Worm (Caenorhabditis elegans): ENCODE results near the gene T26G10.4.

The T26G10.4 gene

ce11 chrIII:9406600-9406999 is 13.7 kb upstream of the T26G10.4 start, which contains the start of gene T26G10.1 (continued):
- TF ChIP-seq mdl-1 (tag; optimal IDR thresholded peaks at IDR 0.05) = no peak
- TF ChIP-seq nhr-76 (tag; optimal IDR thresholded peaks at IDR 0.05) = no peak
- TF ChIP-seq hif-1 (tag; optimal IDR thresholded peaks at IDR 0.05) = no peak
- TF ChIP-seq D1046.2 (GFP tag; IDR thresholded peaks at IDR 0.05) = no peak
- peak; percentile 70; the same call in 1 of the 2 replicates for TF ChIP-seq php-3 (GFP tag; IDR thresholded peaks at IDR 0.05)
- peak; percentile 39 for TF ChIP-seq nhr-102 (tag; optimal IDR thresholded peaks at IDR 0.05)
- TF ChIP-seq F37D6.2 (tag; optimal IDR thresholded peaks at IDR 0.05) = peak; percentile 3
- no peak for TF ChIP-seq egl-27 (tag; optimal IDR thresholded peaks at IDR 0.05)
- no peak for TF ChIP-seq lin-1 (GFP tag; IDR thresholded peaks at IDR 0.05)
- peak; percentile 56; the same call in 1 of the 2 replicates for TF ChIP-seq ctbp-1 (GFP tag; IDR thresholded peaks at IDR 0.05)
- TF ChIP-seq saeg-2 (GFP tag; IDR thresholded peaks at IDR 0.05) = no peak
- peak; percentile 59 for TF ChIP-seq hlh-11 (tag; optimal IDR thresholded peaks at IDR 0.05)
- TF ChIP-seq duxl-1 (tag; optimal IDR thresholded peaks at IDR 0.05; ENCODE audit: poor library complexity) = peak; percentile 59
- TF ChIP-seq mxl-3 (GFP tag; optimal IDR thresholded peaks at IDR 0.05) = no peak
- TF ChIP-seq madf-5 (GFP tag; IDR thresholded peaks at IDR 0.05) = no peak
- TF ChIP-seq egl-43 (GFP tag; IDR thresholded peaks at IDR 0.05) = no peak
- no peak for TF ChIP-seq unc-39 (tag; optimal IDR thresholded peaks at IDR 0.05)
- TF ChIP-seq madf-9 (GFP tag; conservative IDR thresholded peaks at IDR 0.05) = 0 out of 2 replicates have a peak, but pooled peaks have one; percentile 42
- TF ChIP-seq lin-39 (tag; optimal IDR thresholded peaks at IDR 0.05) = no peak
- no peak for TF ChIP-seq ceh-28 (tag; optimal IDR thresholded peaks at IDR 0.05)
- peak; percentile 71; the same call in 1 of the 2 replicates for TF ChIP-seq ceh-44 (GFP tag; IDR thresholded peaks at IDR 0.05)
- peak; percentile 76 for TF ChIP-seq dmd-6 (GFP tag; IDR thresholded peaks at IDR 0.05)
- no peak for TF ChIP-seq nhr-41 (GFP tag; IDR thresholded peaks at IDR 0.05)
- no peak for TF ChIP-seq daf-12 (tag; optimal IDR thresholded peaks at IDR 0.05)
- TF ChIP-seq nhr-28 (tag; optimal IDR thresholded peaks at IDR 0.05) = peak; percentile 43
- TF ChIP-seq snpc-1.2 (GFP tag; IDR thresholded peaks at IDR 0.05) = no peak
- peak; percentile 71 for TF ChIP-seq hmg-1.1 (GFP tag; IDR thresholded peaks at IDR 0.05)
- TF ChIP-seq T20F7.1 (GFP tag; optimal IDR thresholded peaks at IDR 0.05) = peak; percentile 73
- no peak for TF ChIP-seq nhr-25 (tag; optimal IDR thresholded peaks at IDR 0.05; ENCODE audit: borderline replicate concordance, insufficient read depth)
- peak; percentile 72 for TF ChIP-seq Y48G9A.11 (GFP tag; IDR thresholded peaks at IDR 0.05)
- TF ChIP-seq tra-1 (GFP tag; IDR thresholded peaks at IDR 0.05) = no peak
- TF ChIP-seq lin-38 (GFP tag; IDR thresholded peaks at IDR 0.05) = peak; percentile 95
- no peak for TF ChIP-seq ces-1 (GFP tag; optimal IDR thresholded peaks at IDR 0.05)
- TF ChIP-seq F44E2.7 (GFP tag; IDR thresholded peaks at IDR 0.05) = no peak
- 0 out of 2 replicates have a peak, but pooled peaks have one; percentile 16 for TF ChIP-seq lin-29 (GFP tag; IDR thresholded peaks at IDR 0.05)
- TF ChIP-seq ama-1 (optimal IDR thresholded peaks at IDR 0.05) = no peak
- TF ChIP-seq Y75B8A.6 (GFP tag; IDR thresholded peaks at IDR 0.05) = no peak
- no peak for TF ChIP-seq aly-2 (tag; optimal IDR thresholded peaks at IDR 0.05)
- 0 out of 2 replicates have a peak, but pooled peaks have one; percentile 45 for TF ChIP-seq ceh-20 (GFP tag; IDR thresholded peaks at IDR 0.05)
- TF ChIP-seq nhr-48 (tag; optimal IDR thresholded peaks at IDR 0.05) = no peak
- TF ChIP-seq nhr-77 (tag; optimal IDR thresholded peaks at IDR 0.05) = no peak
- no peak for TF ChIP-seq zfp-3 (GFP tag; conservative IDR thresholded peaks at IDR 0.05)
- peak; percentile 66 for TF ChIP-seq T26A8.4 (GFP tag; IDR thresholded peaks at IDR 0.05)
- TF ChIP-seq lim-7 (GFP tag; IDR thresholded peaks at IDR 0.05) = no peak
- TF ChIP-seq gei-8 (GFP tag; optimal IDR thresholded peaks at IDR 0.05) = no peak
- TF ChIP-seq ceh-32 (tag; optimal IDR thresholded peaks at IDR 0.05; ENCODE audit: poor library complexity) = no peak
- TF ChIP-seq hlh-30 (tag; optimal IDR thresholded peaks at IDR 0.05; ENCODE audit: insufficient read depth) = peak; percentile 34
- TF ChIP-seq zip-11 (GFP tag; IDR thresholded peaks at IDR 0.05) = no peak
- TF ChIP-seq arid-1 (GFP tag; conservative IDR thresholded peaks at IDR 0.05) = peak; percentile 80
- TF ChIP-seq spr-1 (tag; optimal IDR thresholded peaks at IDR 0.05) = no peak

All from whole organism, L4 larva.